Worm (Caenorhabditis elegans) whole organism, late embryonic: ENCODE measurements around the gene H27A22.1.

Experiments
- C08G9.2 ChIP-seq: sonication (generic microtip); optimal IDR thresholded peaks from 2 replicates; lab custom pipeline; 2016; ENCODE audit warnings: mild to moderate bottlenecking, missing genetic modification characterization, moderate library complexity, missing compliant biosample characterization
- Y22D7AL.16 ChIP-seq: sonication (generic microtip); optimal IDR thresholded peaks from 2 replicates; lab custom pipeline; 2016; ENCODE audit warnings: missing genetic modification characterization, missing compliant biosample characterization
- ahr-1 ChIP-seq: sonication (generic microtip); optimal IDR thresholded peaks from 2 replicates; lab custom pipeline; 2016; ENCODE audit warnings: missing genetic modification characterization, missing compliant biosample characterization
- ama-1 ChIP-seq: fragments of 150-350 bp; optimal IDR thresholded peaks from 2 replicates; lab custom pipeline; 2014
- ceh-9 ChIP-seq: sonication (generic microtip); optimal IDR thresholded peaks from 2 replicates; lab custom pipeline; 2016; ENCODE audit warnings: mild to moderate bottlenecking, missing genetic modification characterization, inconsistent platforms, missing compliant biosample characterization
- dmd-4 ChIP-seq: sonication (generic microtip); optimal IDR thresholded peaks from 2 replicates; lab custom pipeline; 2016; ENCODE audit warnings: borderline replicate concordance, missing genetic modification characterization, missing compliant biosample characterization
- hlh-13 ChIP-seq: fragments of 200-800 bp; sonication (Bioruptor generic); optimal IDR thresholded peaks from 2 replicates; lab custom pipeline; 2018; ENCODE audit warnings: mild to moderate bottlenecking, missing genetic modification characterization, missing compliant biosample characterization
- pha-4 ChIP-seq: fragments of 150-350 bp; optimal IDR thresholded peaks from 2 replicates; lab custom pipeline; 2018; ENCODE audit warnings: missing biosample characterization, missing genetic modification reagents, missing genetic modification characterization

ce11 chrV:10564140-10564539, 38.2 kb upstream of the H27A22.1 start:
- TF ChIP-seq C08G9.2 (tag; lab: Kevin White, UChicago): no peak
- no peak for TF ChIP-seq dmd-4
- TF ChIP-seq ceh-9 (tag; lab: Kevin White, UChicago): no peak
- TF ChIP-seq ama-1 (lab: Kevin White, UChicago): no peak
- TF ChIP-seq hlh-13 (GFP tag; lab: Kevin White, UChicago): no peak
- TF ChIP-seq pha-4 (tag; lab: Kevin White, UChicago): no peak
- no peak for TF ChIP-seq ahr-1 (tag; lab: Kevin White, UChicago)
- TF ChIP-seq Y22D7AL.16 (tag; lab: Kevin White, UChicago): no peak
